Fruit fly (Drosophila melanogaster): ENCODE data around the gene Kdm2.

- TF ChIP-seq Pif1A (GFP tag; optimal IDR thresholded peaks at IDR 0.05) (no peak), CG4496 (GFP tag; IDR thresholded peaks at IDR 0.05) (no peak), CG8301 (tag; optimal IDR thresholded peaks at IDR 0.05) (no peak), EcR (GFP tag; optimal IDR thresholded peaks at IDR 0.05) (no peak), gl (tag; optimal IDR thresholded peaks at IDR 0.05) (no peak), fd96Ca (GFP tag; IDR thresholded peaks at IDR 0.05) (no peak), rn (GFP tag; IDR thresholded peaks at IDR 0.05) (no peak), CG34367 (tag; optimal IDR thresholded peaks at IDR 0.05) (no peak), D1 (tag; optimal IDR thresholded peaks at IDR 0.05) (no peak), CG8159 (tag; optimal IDR thresholded peaks at IDR 0.05) (no peak)
Measured at dm6 chr3R:9024835-9025510, 27.3 kb upstream of the Kdm2 start.
